Worm (Caenorhabditis elegans) whole organism, L1 larva: ENCODE measurements around the gene F44E2.10.
A peak's percentile ranks its signal among the peaks of the same experiment; 100 is the strongest.

Source experiments
- lin-39 ChIP-seq: fragments of 150-350 bp; optimal IDR thresholded peaks from 2 replicates; lab custom pipeline; 2014; ENCODE audit warnings: missing biosample characterization, missing genetic modification reagents, missing genetic modification characterization
- mep-1 ChIP-seq: fragments of 150-350 bp; optimal IDR thresholded peaks from 2 replicates; lab custom pipeline; 2014; ENCODE audit warnings: missing biosample characterization, missing genetic modification characterization

DNA sequence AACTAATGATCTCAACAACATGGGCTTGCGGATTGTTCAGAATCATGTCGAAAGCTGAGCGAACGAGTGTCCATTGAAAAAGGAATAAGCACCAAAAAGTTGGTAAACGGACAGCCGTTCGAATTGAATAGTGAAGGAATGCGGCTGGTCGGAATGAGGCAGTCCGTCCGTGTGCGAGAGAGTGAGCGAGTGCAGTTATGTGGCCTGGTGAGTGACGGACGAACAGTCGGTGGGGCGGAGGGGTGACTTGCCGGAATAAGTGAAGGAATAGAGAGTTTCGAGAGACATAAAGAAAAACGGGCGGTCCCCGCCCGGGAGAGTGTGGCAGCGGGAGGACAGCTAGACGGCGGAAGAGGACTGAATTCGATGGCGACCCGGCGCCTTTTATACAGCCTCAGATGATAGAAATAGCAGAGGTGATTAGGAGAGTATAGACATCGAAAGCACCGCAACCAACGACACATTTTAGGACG is 34.4 kb upstream of the F44E2.10 start:
- TF ChIP-seq lin-39: peak; percentile 7
- TF ChIP-seq mep-1 (tag; lab: Kevin White, UChicago): peak; percentile 48
